Fruit fly (Drosophila melanogaster): ENCODE measurements around the gene nkd.

Gene nkd

DNA sequence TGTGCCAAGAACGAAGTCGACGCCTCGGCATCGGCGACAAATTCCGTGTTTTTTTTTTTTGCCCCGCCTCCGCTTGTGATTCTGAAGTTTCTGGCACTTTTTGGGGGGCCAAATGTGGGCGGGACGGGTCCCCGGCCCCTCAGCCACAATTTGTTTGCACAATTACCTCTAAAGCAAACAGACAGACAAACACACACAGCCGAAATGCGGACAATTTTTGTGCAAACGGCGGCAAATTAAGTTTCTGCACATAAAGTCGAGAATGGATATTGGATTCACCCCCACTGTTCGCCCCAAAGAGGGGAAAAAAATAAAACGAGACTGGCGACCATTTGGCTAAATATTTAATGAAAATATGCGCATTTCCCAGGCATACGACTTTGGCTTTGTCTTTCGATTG lies 24.8 kb downstream of the nkd start (continued):
- TF ChIP-seq CG2199 (GFP tag; IDR thresholded peaks at IDR 0.05) (peak; percentile 71; the same call in 1 of the 3 replicates), Neu2 (GFP tag; optimal IDR thresholded peaks at IDR 0.05; ENCODE audit: borderline replicate concordance) (no peak), Blimp-1 (GFP tag; optimal IDR thresholded peaks at IDR 0.05) (no peak), CG5245 (GFP tag; optimal IDR thresholded peaks at IDR 0.05) (no peak), CG12659 (GFP tag; optimal IDR thresholded peaks at IDR 0.05) (no peak), tll (GFP tag; optimal IDR thresholded peaks at IDR 0.05) (no peak), cato (GFP tag; optimal IDR thresholded peaks at IDR 0.05; ENCODE audit: borderline replicate concordance) (no peak), run (tag; optimal IDR thresholded peaks at IDR 0.05) (no peak), CG9727 (GFP tag; optimal IDR thresholded peaks at IDR 0.05) (no peak), hth (optimal IDR thresholded peaks at IDR 0.05) (no peak), row (GFP tag; IDR thresholded peaks at IDR 0.05) (no peak), pb (GFP tag; optimal IDR thresholded peaks at IDR 0.05) (no peak), E2f1 (GFP tag; IDR thresholded peaks at IDR 0.05) (no peak), CG31365 (tag; optimal IDR thresholded peaks at IDR 0.05) (no peak), sens (GFP tag) (no peak), gsb-n (tag; optimal IDR thresholded peaks at IDR 0.05) (no peak), lab (GFP tag; optimal IDR thresholded peaks at IDR 0.05) (peak; percentile 14), CG7786 (GFP tag; optimal IDR thresholded peaks at IDR 0.05) (no peak), Rx (GFP tag; IDR thresholded peaks at IDR 0.05) (no peak), hbn (GFP tag; IDR thresholded peaks at IDR 0.05; ENCODE audit: partially characterized antibody) (no peak), shn (GFP tag; optimal IDR thresholded peaks at IDR 0.05) (no peak), Lpt (GFP tag; optimal IDR thresholded peaks at IDR 0.05) (no peak), CG10431 (GFP tag; optimal IDR thresholded peaks at IDR 0.05) (no peak), CG11247 (GFP tag; IDR thresholded peaks at IDR 0.05) (no peak), dmrt99B (tag; optimal IDR thresholded peaks at IDR 0.05) (no peak), HmgZ (tag; optimal IDR thresholded peaks at IDR 0.05) (no peak), Ets65A (GFP tag) (peak; percentile 56), CG14965 (GFP tag; optimal IDR thresholded peaks at IDR 0.05; ENCODE audit: borderline replicate concordance) (no peak), da (GFP tag; optimal IDR thresholded peaks at IDR 0.05) (no peak), CG12236 (GFP tag; optimal IDR thresholded peaks at IDR 0.05) (no peak), gem (tag; optimal IDR thresholded peaks at IDR 0.05) (no peak), CG1647 (GFP tag; optimal IDR thresholded peaks at IDR 0.05) (no peak), CG13287 (GFP tag; IDR thresholded peaks at IDR 0.05; ENCODE audit: partially characterized antibody) (no peak), NK7.1 (GFP tag; optimal IDR thresholded peaks at IDR 0.05) (no peak), tin (GFP tag; optimal IDR thresholded peaks at IDR 0.05) (no peak), zfh1 (GFP tag; IDR thresholded peaks at IDR 0.05) (0 out of 3 replicates have a peak, but pooled peaks have one; percentile 26), Dfd (GFP tag; optimal IDR thresholded peaks at IDR 0.05) (no peak), CG12071 (GFP tag; optimal IDR thresholded peaks at IDR 0.05) (no peak), pros (GFP tag; optimal IDR thresholded peaks at IDR 0.05) (no peak), Xrp1 (GFP tag; IDR thresholded peaks at IDR 0.05) (no peak), Antp (GFP tag; optimal IDR thresholded peaks at IDR 0.05) (no peak), CG30431 (GFP tag; optimal IDR thresholded peaks at IDR 0.05) (no peak), Med (GFP tag) (peak; percentile 69), CG2129 (GFP tag; IDR thresholded peaks at IDR 0.05; ENCODE audit: partially characterized antibody) (no peak), Vsx1 (GFP tag; optimal IDR thresholded peaks at IDR 0.05) (no peak), dpn (GFP tag; optimal IDR thresholded peaks at IDR 0.05) (no peak), BtbVII (GFP tag; optimal IDR thresholded peaks at IDR 0.05) (no peak), ci (GFP tag; IDR thresholded peaks at IDR 0.05) (0 out of 3 replicates have a peak, but pooled peaks have one; percentile 25), al (GFP tag; IDR thresholded peaks at IDR 0.05) (no peak), scrt (GFP tag; optimal IDR thresholded peaks at IDR 0.05) (no peak), Camta (GFP tag; optimal IDR thresholded peaks at IDR 0.05) (no peak), ftz-f1 (GFP tag; optimal IDR thresholded peaks at IDR 0.05) (no peak)
